Fruit fly (Drosophila melanogaster): Measurements from ENCODE around the gene CG14990.

CG14990 gene

DNA sequence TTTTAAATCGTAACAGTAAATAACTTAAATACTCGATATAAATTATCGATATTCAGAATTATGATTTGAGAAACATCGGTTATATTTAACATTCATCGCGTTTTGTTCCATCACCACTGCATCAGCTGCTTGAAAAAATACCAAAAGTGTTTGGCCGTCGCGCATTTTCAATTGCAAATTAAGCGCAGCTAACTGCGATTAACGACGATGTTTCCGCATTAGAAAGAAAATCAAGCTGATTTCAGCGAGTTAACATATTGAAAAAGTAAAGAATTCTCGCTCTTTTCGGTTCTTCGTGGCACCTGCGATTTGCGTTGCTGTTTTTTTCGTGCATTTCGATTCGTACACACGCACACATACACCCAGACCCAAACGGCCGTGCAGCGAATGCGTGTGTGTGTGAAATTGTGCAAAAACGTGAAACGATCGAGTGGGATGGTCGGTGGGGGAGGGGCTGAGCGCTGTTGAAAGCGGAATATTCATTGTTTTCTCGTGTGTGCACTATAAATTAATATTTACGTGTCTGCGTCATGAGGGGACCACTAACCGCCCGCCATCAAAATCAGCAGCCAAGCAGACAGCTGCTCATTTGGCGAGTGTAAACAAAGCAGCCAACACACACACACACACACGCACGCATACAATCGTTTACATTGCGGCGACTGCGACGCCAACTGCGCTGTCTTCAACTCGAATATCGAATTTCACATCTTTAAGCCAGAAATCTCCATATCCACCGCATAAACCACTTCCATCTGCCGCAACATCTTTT is 15.3 kb downstream of the CG14990 start, which contains the start of gene Ack (continued):
- TF ChIP-seq Nf-YC (tag; optimal IDR thresholded peaks at IDR 0.05), result no peak
- TF ChIP-seq unc-4 (GFP tag; IDR thresholded peaks at IDR 0.05; ENCODE audit: partially characterized antibody), result peak; percentile 87
- no peak for TF ChIP-seq Abd-B (GFP tag; optimal IDR thresholded peaks at IDR 0.05)
- no peak for TF ChIP-seq lmd (GFP tag; IDR thresholded peaks at IDR 0.05)
- no peak for TF ChIP-seq cas (GFP tag; IDR thresholded peaks at IDR 0.05)
- no peak for TF ChIP-seq CG3407 (GFP tag; optimal IDR thresholded peaks at IDR 0.05)
- no peak for TF ChIP-seq CG31388 (GFP tag; optimal IDR thresholded peaks at IDR 0.05)
- TF ChIP-seq CkIIα-i1 (GFP tag; IDR thresholded peaks at IDR 0.05), result no peak
- TF ChIP-seq CG31365 (tag; optimal IDR thresholded peaks at IDR 0.05), result no peak
- no peak for TF ChIP-seq gt (GFP tag; IDR thresholded peaks at IDR 0.05)
- TF ChIP-seq zf30C (GFP tag; optimal IDR thresholded peaks at IDR 0.05), result no peak
- TF ChIP-seq wor (GFP tag; IDR thresholded peaks at IDR 0.05), result no peak
- TF ChIP-seq corto (GFP tag; optimal IDR thresholded peaks at IDR 0.05), result no peak
- TF ChIP-seq H15 (GFP tag; IDR thresholded peaks at IDR 0.05), result no peak
- TF ChIP-seq sc (optimal IDR thresholded peaks at IDR 0.05), result no peak
- TF ChIP-seq sc (GFP tag; optimal IDR thresholded peaks at IDR 0.05), result no peak
- no peak for TF ChIP-seq Mes4 (GFP tag; optimal IDR thresholded peaks at IDR 0.05)
- TF ChIP-seq CG4424 (GFP tag; optimal IDR thresholded peaks at IDR 0.05), result no peak
- no peak for TF ChIP-seq CG13624 (GFP tag; optimal IDR thresholded peaks at IDR 0.05)
- TF ChIP-seq cwo (GFP tag; optimal IDR thresholded peaks at IDR 0.05), result peak; percentile 61
- TF ChIP-seq Trl (optimal IDR thresholded peaks at IDR 0.05), result no peak
- TF ChIP-seq Trl (GFP tag; optimal IDR thresholded peaks at IDR 0.05), result no peak
- TF ChIP-seq Doc2 (GFP tag; IDR thresholded peaks at IDR 0.05), result no peak
- no peak for TF ChIP-seq phol (tag; optimal IDR thresholded peaks at IDR 0.05)
- no peak for TF ChIP-seq seq (GFP tag; IDR thresholded peaks at IDR 0.05)
- no peak for TF ChIP-seq CG16779 (GFP tag; IDR thresholded peaks at IDR 0.05)
- TF ChIP-seq CG7963 (GFP tag; IDR thresholded peaks at IDR 0.05; ENCODE audit: partially characterized antibody), result peak; percentile 58
- TF ChIP-seq CG7745 (tag; optimal IDR thresholded peaks at IDR 0.05), result no peak
- no peak for TF ChIP-seq ems (GFP tag; optimal IDR thresholded peaks at IDR 0.05)
- TF ChIP-seq bsh (GFP tag; optimal IDR thresholded peaks at IDR 0.05), result no peak
- TF ChIP-seq CG18599 (GFP tag; optimal IDR thresholded peaks at IDR 0.05), result no peak
- no peak for TF ChIP-seq Ravus (GFP tag; IDR thresholded peaks at IDR 0.05)
- TF ChIP-seq dpn (GFP tag; optimal IDR thresholded peaks at IDR 0.05), result no peak
- TF ChIP-seq gsb-n (tag; optimal IDR thresholded peaks at IDR 0.05), result no peak
- TF ChIP-seq ro (GFP tag; IDR thresholded peaks at IDR 0.05), result no peak
- no peak for TF ChIP-seq CG6689 (GFP tag; IDR thresholded peaks at IDR 0.05)
- peak; percentile 86 for TF ChIP-seq hbn (GFP tag; IDR thresholded peaks at IDR 0.05; ENCODE audit: partially characterized antibody)
- TF ChIP-seq vvl (GFP tag; IDR thresholded peaks at IDR 0.05), result no peak
- no peak for TF ChIP-seq emc (GFP tag; optimal IDR thresholded peaks at IDR 0.05)
- no peak for TF ChIP-seq CG12236 (GFP tag; optimal IDR thresholded peaks at IDR 0.05)
- no peak for TF ChIP-seq Nf-YA (GFP tag; IDR thresholded peaks at IDR 0.05)
- TF ChIP-seq Antp (GFP tag; optimal IDR thresholded peaks at IDR 0.05), result no peak
- TF ChIP-seq Hr78 (GFP tag; optimal IDR thresholded peaks at IDR 0.05), result no peak
- TF ChIP-seq Sry-δ (GFP tag; optimal IDR thresholded peaks at IDR 0.05), result peak; percentile 85
- no peak for TF ChIP-seq her (GFP tag; optimal IDR thresholded peaks at IDR 0.05)
- no peak for TF ChIP-seq row (GFP tag; IDR thresholded peaks at IDR 0.05)
- TF ChIP-seq HLH4C (GFP tag; IDR thresholded peaks at IDR 0.05; ENCODE audit: partially characterized antibody), result peak; percentile 73
- TF ChIP-seq CG11723 (GFP tag; optimal IDR thresholded peaks at IDR 0.05), result no peak
- TF ChIP-seq Dip3 (GFP tag; optimal IDR thresholded peaks at IDR 0.05), result no peak
- TF ChIP-seq Dek (tag; optimal IDR thresholded peaks at IDR 0.05), result no peak
- TF ChIP-seq CG7839 (tag; optimal IDR thresholded peaks at IDR 0.05), result no peak

Measured in whole organism, embryonic.